Fruit fly (Drosophila melanogaster): Measurements from ENCODE around the gene Gr93d.

dm6 chr3R:21863817-21864384, 17.4 kb upstream of the Gr93d start:
- TF ChIP-seq CG7045 (GFP tag; optimal IDR thresholded peaks at IDR 0.05) (no peak), bab1 (GFP tag; optimal IDR thresholded peaks at IDR 0.05) (no peak), Crg-1 (GFP tag; optimal IDR thresholded peaks at IDR 0.05) (no peak), CG1620 (GFP tag; optimal IDR thresholded peaks at IDR 0.05) (no peak)

All from whole organism, adult.